Fruit fly (Drosophila melanogaster) Kc167 (cell line): Measurements from ENCODE around the gene CG17477.

ENCODE experiments used
- Myc ChIP-seq: fragments of >200 bp; optimal IDR thresholded peaks from 2 replicates; lab custom pipeline; 2017; ENCODE audit warnings: missing external identifiers
- Sin3A ChIP-seq: fragments of >200 bp; optimal IDR thresholded peaks from 2 replicates; lab custom pipeline; 2018; ENCODE audit warnings: missing external identifiers
- h ChIP-seq: fragments of >200 bp; optimal IDR thresholded peaks from 3 replicates; lab custom pipeline; 2018; ENCODE audit warnings: missing external identifiers
- insv ChIP-seq: fragments of >200 bp; optimal IDR thresholded peaks from 3 replicates; lab custom pipeline; 2018; ENCODE audit warnings: missing external identifiers
- psq ChIP-seq: fragments of >200 bp; optimal IDR thresholded peaks from 2 replicates; lab custom pipeline; 2017; ENCODE audit warnings: missing external identifiers
- ttk ChIP-seq: sonication (Bioruptor generic); optimal IDR thresholded peaks from 2 replicates; lab custom pipeline; 2017; ENCODE audit warnings: missing external identifiers

CG17477 gene

DNA sequence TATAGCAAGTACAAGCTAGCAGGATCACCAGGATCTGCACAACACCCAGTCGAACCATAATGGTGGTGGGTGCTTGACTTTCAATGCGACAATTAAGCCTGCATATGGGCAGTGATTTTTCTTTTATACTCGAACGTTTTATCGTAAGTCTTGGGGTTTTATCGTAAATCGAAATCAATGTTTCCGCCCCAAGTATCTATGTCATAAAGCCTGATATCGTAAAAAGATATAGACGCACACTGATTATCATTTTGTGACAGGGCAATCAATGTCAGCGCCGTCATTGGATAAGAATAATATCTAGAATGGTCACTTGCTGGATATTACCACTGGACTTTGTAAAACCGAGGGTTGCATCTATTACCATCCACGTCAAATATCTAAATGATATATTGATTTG lies 3.6 kb upstream of the CG17477 start, which contains the start of gene CG17475:
Gene CG17475, minus strand, starts transcription at position 101 of the 400 bp plus-strand sequence.
- TF ChIP-seq psq (lab: Kevin White, UChicago) = no peak
- no peak for TF ChIP-seq Sin3A
- no peak for TF ChIP-seq insv (lab: Kevin White, UChicago)
- TF ChIP-seq h = no peak
- TF ChIP-seq ttk (lab: Kevin White, UChicago) = no peak
- TF ChIP-seq Myc (lab: Kevin White, UChicago) = no peak

DNA sequence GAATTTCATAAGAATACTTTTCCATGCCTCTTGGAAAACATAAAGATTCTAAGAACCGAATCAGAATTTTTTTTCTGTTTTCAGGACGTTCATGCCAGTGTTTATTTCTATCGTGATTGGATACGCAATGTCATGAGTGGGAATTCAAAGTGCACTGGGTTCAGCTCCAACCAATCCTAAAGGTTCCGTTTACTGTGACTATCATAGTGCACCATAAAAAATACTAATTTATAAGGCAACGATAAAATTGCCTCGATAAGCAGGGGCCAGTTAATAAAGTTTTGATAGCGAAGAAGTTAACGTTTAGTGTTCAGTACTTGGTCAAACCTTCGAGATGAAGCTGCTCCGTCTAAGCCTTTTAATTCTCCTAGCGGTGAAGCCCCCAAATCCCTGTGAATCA lies 1.2 kb upstream of the CG17477 start, which contains the start of gene CG31265:
Gene CG31265, plus strand, starts transcription at position 301 of the 400 bp plus-strand sequence.
- TF ChIP-seq insv (lab: Kevin White, UChicago) (no peak), psq (lab: Kevin White, UChicago) (no peak), h (no peak), Sin3A (no peak), Myc (lab: Kevin White, UChicago) (no peak), ttk (lab: Kevin White, UChicago) (no peak)

DNA sequence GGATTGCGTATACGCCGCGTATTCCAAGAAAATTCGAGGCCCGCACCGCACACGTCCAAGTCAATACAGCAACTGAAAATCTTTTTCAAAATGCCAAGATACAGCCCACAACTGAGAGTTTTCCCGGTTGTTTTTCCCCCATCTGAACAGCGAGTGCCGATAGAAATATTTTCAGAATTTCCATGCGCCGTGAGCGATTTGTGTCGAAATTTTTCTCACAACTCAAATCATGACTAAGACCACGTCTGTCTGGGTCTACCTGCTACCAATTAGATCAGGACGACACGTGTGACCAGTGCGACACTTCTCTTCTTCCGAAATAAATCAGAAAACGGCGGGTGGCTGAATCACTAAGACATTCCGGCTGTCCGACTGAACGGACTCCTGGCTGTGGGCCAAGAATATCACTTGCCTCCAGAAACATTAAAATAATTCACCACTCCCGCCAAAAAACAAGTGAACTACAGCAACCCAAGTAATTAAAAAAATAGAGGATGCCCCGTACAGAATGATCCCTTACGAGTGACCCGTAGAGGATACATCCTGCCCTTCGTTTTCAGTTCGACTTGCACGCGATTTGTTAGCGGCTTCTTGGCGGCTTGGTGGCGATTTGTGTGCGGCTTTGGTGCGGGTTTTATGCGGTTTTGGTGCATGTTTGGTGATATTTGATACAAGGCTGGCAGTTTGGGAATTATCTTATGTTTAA lies 1.2 kb downstream of the CG17477 start, which contains the start of gene cher:
Gene cher, minus strand, starts transcription at position 51 of the 706 bp plus-strand sequence.
- TF ChIP-seq h (no peak), Myc (lab: Kevin White, UChicago) (no peak), Sin3A (no peak), insv (lab: Kevin White, UChicago) (no peak), ttk (lab: Kevin White, UChicago) (no peak), psq (lab: Kevin White, UChicago) (no peak)

DNA sequence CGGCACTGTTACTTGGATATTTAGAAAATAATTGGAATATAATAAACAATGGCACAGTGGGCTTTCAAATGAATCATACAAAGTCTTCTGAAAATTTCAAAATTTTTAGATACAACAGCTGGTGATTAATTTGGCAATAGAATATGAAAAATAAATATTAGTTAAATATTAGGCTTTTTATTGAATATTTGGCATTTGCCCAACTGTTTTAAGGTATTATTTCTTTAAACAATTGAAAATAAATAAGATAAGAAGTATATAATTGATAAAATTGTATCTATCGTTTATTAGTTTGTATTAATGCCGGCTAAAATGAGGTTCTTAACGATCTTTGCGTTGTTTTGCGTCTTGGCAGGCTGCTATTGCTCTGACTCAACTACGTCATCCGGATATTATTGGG lies 2.6 kb downstream of the CG17477 start, which contains the start of gene CG45079:
Gene CG45079, plus strand, starts transcription at position 301 of the 400 bp plus-strand sequence.
- no peak for TF ChIP-seq Sin3A
- TF ChIP-seq ttk (lab: Kevin White, UChicago) = no peak
- TF ChIP-seq psq (lab: Kevin White, UChicago) = no peak
- no peak for TF ChIP-seq insv (lab: Kevin White, UChicago)
- TF ChIP-seq Myc (lab: Kevin White, UChicago) = no peak
- TF ChIP-seq h = no peak

DNA sequence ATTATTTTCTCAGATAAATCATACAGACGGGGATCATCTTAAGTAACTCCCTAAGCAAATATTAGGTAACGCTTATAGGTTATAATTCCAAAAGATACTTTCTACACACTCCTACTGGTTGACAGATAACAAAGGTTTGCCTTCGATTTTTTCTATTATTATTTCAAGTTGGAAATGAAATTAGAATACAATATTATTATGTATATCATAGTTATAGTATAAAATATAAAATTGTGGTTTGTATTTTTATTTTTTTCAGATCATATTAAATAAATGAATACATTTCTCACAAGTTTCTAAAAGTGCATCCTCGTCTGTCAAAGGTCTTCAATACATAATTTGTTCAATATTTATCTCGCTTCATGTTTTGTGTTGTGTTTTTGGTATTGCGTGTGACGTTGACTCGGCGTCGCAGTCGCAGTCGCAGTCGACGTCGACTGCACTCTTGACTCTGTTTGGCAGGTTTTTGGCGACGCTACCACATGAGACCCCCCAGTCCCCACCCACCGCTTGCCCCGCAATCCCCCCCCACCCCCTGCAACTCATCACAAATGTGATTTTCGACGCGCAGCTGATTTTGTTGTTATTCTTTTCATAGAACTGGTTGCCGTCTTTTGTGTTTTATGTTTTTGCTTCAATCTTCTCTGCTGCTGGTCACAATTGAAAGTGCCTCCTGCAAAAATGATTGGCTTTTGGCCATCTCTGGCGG lies 3.8 kb downstream of the CG17477 start:
- TF ChIP-seq ttk (lab: Kevin White, UChicago) (no peak), psq (lab: Kevin White, UChicago) (no peak), insv (lab: Kevin White, UChicago) (no peak), Myc (lab: Kevin White, UChicago) (no peak)

DNA sequence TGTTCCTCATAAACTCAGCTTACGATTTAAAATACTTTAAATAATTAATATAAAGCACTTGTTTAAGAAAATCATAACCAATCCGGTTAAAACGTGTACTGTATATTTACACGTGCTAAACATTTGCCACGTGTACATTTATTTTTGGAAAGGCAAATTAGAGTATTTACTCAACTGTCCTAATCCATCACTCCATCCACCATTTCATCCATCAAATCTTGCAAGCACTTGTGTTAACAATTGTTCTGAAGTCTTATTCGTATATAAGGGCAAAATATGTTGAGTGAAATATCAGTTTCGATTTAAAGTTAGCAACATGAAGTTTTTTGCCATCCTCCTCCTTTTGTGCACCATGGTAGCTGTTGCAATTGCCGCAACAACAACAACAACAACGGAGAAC lies 5.5 kb downstream of the CG17477 start, which contains the start of gene CG42779:
Gene CG42779, plus strand, starts transcription at position 301 of the 400 bp plus-strand sequence.
- TF ChIP-seq Sin3A = no peak

DNA sequence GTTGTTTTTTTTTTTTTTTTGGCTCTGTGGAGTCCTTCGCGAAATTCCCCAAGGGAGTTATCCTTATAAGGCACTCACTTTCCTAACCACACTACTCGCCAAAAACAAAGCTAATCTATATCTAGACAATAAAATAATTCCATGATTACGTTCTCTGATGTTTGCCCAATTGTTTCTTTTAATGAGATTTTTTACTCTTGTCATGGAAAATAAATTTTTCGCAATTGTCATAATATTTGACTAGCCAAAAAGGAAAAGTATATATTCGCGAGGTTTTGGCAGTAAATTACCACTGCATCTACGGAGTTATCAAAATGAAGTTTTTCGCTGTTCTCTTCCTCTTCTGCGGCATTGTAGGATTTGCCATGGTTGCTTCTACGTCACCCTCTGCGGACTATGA lies 6.6 kb downstream of the CG17477 start, which contains the start of gene CG34278:
Gene CG34278, plus strand, starts transcription at position 301 of the 400 bp plus-strand sequence.
- TF ChIP-seq insv (lab: Kevin White, UChicago) = no peak

DNA sequence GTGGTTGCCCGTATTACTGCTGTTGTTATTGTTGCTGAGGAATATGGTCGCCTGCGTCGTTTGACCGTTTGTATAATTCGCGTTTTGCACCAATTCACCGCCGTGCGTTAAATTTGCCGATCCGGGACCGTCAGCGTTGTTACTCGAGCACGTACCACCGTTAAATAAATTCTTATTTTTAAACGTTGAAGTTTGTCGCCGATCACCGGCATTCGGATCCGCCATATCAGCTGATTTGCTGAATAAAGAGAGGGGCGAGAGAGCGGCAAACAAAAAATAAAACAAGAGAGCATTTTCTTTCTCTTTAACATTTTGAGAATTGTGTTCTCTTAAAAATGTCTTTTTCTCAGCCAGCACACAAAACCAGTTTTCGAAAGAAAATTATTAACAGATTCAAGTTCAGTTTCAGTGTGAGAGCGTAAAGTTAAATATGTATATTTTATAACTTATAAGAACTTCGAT lies 7.8 kb downstream of the CG17477 start:
- TF ChIP-seq Myc (lab: Kevin White, UChicago) (no peak), psq (lab: Kevin White, UChicago) (no peak), h (no peak), Sin3A (no peak), insv (lab: Kevin White, UChicago) (no peak), ttk (lab: Kevin White, UChicago) (no peak)

DNA sequence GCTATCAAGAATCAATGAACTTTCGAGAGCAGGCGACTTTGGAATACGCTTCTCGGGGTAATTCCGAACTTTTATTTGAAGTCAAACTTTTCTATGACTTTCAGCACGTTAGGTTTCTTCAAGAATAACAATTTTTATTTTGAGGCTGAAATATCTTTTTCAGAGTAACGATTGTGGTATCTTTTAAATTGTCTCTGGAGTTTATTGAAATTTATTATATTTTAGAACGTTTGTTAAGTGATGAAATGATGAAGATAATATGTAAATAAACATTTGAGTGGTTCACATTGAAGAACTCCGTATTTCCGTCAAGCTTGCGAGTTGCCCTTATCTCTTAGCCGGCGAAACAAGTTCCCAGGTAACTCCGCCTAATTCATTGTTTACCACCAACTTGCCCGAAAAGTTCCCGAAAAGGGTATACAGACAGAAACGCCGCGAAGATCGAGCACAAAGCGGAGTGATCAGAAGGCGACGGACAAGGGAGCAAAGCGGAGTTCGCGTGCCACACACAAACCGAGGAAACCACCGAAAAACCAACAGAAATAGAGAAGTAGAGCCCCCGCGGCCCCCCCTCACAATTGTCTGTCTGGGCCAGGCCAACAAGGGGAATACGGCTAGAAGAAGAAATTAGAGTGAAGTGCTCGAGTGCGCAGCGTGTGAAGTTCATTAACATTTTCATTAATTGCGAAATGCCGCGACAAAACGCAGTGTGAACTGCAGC lies 9.0 kb downstream of the CG17477 start:
- TF ChIP-seq psq (lab: Kevin White, UChicago) (no peak), Sin3A (no peak), insv (lab: Kevin White, UChicago) (no peak), Myc (lab: Kevin White, UChicago) (no peak), ttk (lab: Kevin White, UChicago) (no peak), h (no peak)

DNA sequence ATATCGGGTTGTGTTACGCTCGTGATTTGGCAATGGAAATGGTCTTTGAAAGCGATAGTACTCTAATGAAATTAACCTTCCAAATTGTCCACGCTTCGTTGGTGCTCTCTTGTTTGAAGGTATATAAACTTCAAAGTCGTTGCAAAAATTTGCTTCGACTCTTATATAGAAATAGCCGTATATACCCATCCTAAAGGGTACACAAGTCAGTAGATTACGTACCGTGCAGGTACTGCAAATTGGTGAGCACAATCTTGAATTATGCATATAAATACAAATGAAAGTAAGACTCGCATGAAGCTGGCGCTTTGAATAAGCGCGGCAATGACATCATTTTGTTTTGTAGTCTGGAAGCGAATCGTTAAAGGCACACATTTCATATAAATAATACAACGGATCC lies 10.5 kb downstream of the CG17477 start:
- TF ChIP-seq insv (lab: Kevin White, UChicago) (no peak), psq (lab: Kevin White, UChicago) (no peak), Sin3A (no peak), Myc (lab: Kevin White, UChicago) (no peak), h (no peak), ttk (lab: Kevin White, UChicago) (no peak)

DNA sequence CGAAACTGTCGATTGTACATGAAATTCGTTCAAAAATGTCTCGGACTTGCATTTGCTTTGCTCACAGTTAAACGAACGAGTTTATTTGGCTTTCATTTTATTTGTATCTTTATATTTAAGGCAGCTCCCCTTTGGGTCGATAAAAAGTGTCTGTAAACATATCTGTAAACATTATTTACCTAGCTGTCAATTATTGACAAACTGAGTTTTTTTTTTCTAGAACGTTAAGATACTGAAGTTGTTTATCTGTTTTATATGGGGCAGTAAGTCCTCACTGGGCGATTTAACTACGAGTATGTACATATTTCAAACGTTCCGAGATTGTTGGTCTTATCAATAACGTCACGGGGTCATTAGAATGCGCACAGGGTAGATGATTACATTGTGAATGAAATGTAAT lies 11.1 kb downstream of the CG17477 start:
- TF ChIP-seq insv (lab: Kevin White, UChicago) (no peak), psq (lab: Kevin White, UChicago) (no peak), Sin3A (no peak), Myc (lab: Kevin White, UChicago) (no peak), ttk (lab: Kevin White, UChicago) (no peak), h (no peak)
